Worm (Caenorhabditis elegans): ENCODE data around the gene C18E9.9.

C18E9.9 gene

DNA sequence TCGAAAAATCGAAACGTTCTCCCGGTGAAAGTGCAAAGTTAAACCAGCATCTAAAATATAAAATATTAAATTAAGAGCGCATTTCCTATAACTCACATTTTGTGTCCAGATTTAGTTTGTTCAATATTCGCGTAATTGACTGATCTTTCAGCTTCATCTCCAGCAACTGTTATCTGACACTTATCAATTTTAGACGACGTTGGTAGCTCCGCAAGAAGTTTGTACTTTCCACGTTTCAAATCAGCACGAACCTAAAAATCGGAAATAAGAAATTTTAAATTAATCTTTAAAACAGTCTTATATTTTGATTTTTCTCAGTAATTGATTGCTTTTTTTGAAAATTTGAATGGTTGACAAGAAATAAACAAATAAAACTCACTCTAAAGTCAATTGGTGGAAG is 28.3 kb upstream of the C18E9.9 start:
- TF ChIP-seq unc-62 (GFP tag; optimal IDR thresholded peaks at IDR 0.05 in 1 of 2) (peak in 1 of 2 experiments; percentile 91), unc-62 (tag; optimal IDR thresholded peaks at IDR 0.05) (no peak), aly-2 (tag; optimal IDR thresholded peaks at IDR 0.05) (no peak)

DNA sequence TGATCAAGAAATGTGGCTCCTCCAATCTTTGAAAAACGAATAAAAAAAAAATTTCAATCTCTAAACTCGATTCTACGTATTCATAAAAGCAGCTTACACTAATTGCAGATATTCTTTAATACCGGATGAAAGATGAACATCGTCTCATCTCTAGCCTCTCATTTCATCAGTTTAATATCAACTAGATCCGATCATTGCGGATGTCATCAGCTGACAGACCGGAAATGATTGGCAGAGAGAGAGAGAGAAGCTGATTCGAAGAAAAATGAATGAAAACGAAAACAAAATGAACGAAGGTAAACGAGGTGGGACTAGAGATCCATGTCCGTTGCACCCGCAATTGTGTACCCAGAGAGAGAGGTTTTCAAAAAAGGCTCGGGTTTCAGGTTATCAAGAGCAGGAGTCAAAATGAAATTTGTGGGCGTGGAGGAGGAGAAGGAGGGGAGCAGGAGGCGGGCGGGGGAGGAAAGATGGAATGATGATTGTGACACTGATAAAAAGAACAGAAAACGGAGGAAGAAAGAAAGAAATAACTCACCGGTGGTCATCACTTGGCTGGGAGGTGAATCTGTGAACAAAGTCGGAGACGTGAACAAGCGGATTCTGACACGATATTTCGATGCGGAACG is 25.6 kb upstream of the C18E9.9 start:
- TF ChIP-seq aha-1 (tag) (peak; percentile 59), dmd-6 (GFP tag; IDR thresholded peaks at IDR 0.05) (0 out of 2 replicates have a peak, but pooled peaks have one; percentile 20), hlh-30 (tag; optimal IDR thresholded peaks at IDR 0.05; ENCODE audit: insufficient read depth) (peak; percentile 12), nhr-41 (GFP tag; IDR thresholded peaks at IDR 0.05) (no peak), F10B5.3 (tag; optimal IDR thresholded peaks at IDR 0.05) (no peak), vab-7 (GFP tag; IDR thresholded peaks at IDR 0.05) (no peak), unc-62 (GFP tag; optimal IDR thresholded peaks at IDR 0.05 in 1 of 2) (no peak), unc-62 (tag; optimal IDR thresholded peaks at IDR 0.05) (no peak), pqm-1 (tag; optimal IDR thresholded peaks at IDR 0.05) (peak; percentile 10)

ce11 chrII:9014188-9014587 is 24.8 kb upstream of the C18E9.9 start:
- no peak for TF ChIP-seq mxl-2 (GFP tag; conservative IDR thresholded peaks at IDR 0.05)
- TF ChIP-seq egl-27 (tag; optimal IDR thresholded peaks at IDR 0.05), result no peak
- no peak for TF ChIP-seq dve-1 (tag; optimal IDR thresholded peaks at IDR 0.05; ENCODE audit: insufficient read depth)
- TF ChIP-seq lin-1 (GFP tag; IDR thresholded peaks at IDR 0.05), result no peak
- no peak for TF ChIP-seq lin-15B (tag; optimal IDR thresholded peaks at IDR 0.05)

ce11 chrII:9013341-9013740 is 24.0 kb upstream of the C18E9.9 start:
- TF ChIP-seq snpc-4 (tag; optimal IDR thresholded peaks at IDR 0.05) (no peak), jun-1 (tag; optimal IDR thresholded peaks at IDR 0.05) (no peak), tag-97 (GFP tag; IDR thresholded peaks at IDR 0.05) (no peak), lin-15B (tag; optimal IDR thresholded peaks at IDR 0.05) (no peak), hlh-11 (tag; optimal IDR thresholded peaks at IDR 0.05) (peak; percentile 63), mxl-3 (GFP tag; optimal IDR thresholded peaks at IDR 0.05) (peak; percentile 65), nhr-11 (tag; optimal IDR thresholded peaks at IDR 0.05) (peak; percentile 5), ceh-44 (GFP tag; IDR thresholded peaks at IDR 0.05) (no peak), F44E2.7 (GFP tag; IDR thresholded peaks at IDR 0.05) (no peak), hif-1 (tag; optimal IDR thresholded peaks at IDR 0.05) (peak in 1 of 2 experiments; percentile 28), arid-1 (GFP tag; conservative IDR thresholded peaks at IDR 0.05) (no peak), saeg-2 (GFP tag; IDR thresholded peaks at IDR 0.05) (no peak), madf-5 (GFP tag; IDR thresholded peaks at IDR 0.05) (no peak), mdl-1 (tag; optimal IDR thresholded peaks at IDR 0.05) (peak in 1 of 2 experiments; percentile 54), hmg-1.1 (GFP tag; IDR thresholded peaks at IDR 0.05) (peak; percentile 74), nhr-28 (tag; optimal IDR thresholded peaks at IDR 0.05) (no peak), egl-43 (GFP tag; IDR thresholded peaks at IDR 0.05) (no peak), ceh-20 (GFP tag; IDR thresholded peaks at IDR 0.05) (0 out of 2 replicates have a peak, but pooled peaks have one; percentile 42), dmd-6 (GFP tag; IDR thresholded peaks at IDR 0.05) (peak; percentile 34), nhr-25 (tag; optimal IDR thresholded peaks at IDR 0.05; ENCODE audit: borderline replicate concordance, insufficient read depth) (no peak), Y75B8A.6 (GFP tag; IDR thresholded peaks at IDR 0.05) (no peak), nhr-111 (GFP tag; optimal IDR thresholded peaks at IDR 0.05) (no peak), ceh-32 (tag; optimal IDR thresholded peaks at IDR 0.05; ENCODE audit: poor library complexity) (no peak), dmd-9 (GFP tag; IDR thresholded peaks at IDR 0.05) (0 out of 2 replicates have a peak, but pooled peaks have one; percentile 19), R02D3.7 (tag; optimal IDR thresholded peaks at IDR 0.05) (no peak), rbr-2 (tag; optimal IDR thresholded peaks at IDR 0.05) (no peak), zag-1 (tag; optimal IDR thresholded peaks at IDR 0.05) (no peak), daf-19 (GFP tag; conservative IDR thresholded peaks at IDR 0.05) (no peak), lin-38 (GFP tag; IDR thresholded peaks at IDR 0.05) (no peak), F37D6.2 (tag; optimal IDR thresholded peaks at IDR 0.05) (no peak), set-16 (GFP tag; IDR thresholded peaks at IDR 0.05) (peak; percentile 72), unc-130 (GFP tag; optimal IDR thresholded peaks at IDR 0.05) (no peak)
